Worm (Caenorhabditis elegans) whole organism, L1 larva: ENCODE measurements around the gene W09G10.9.

ENCODE experiments used
- C04F5.9 ChIP-seq: sonication (generic microtip); optimal IDR thresholded peaks from 2 replicates; lab custom pipeline; 2016; ENCODE audit warnings: missing genetic modification characterization, missing compliant biosample characterization
- F16B12.6 ChIP-seq: fragments of 150-350 bp; optimal IDR thresholded peaks from 2 replicates; lab custom pipeline; 2014; ENCODE audit warnings: missing biosample characterization, missing genetic modification characterization
- Y116A8C.19 ChIP-seq: sonication (generic microtip); optimal IDR thresholded peaks from 2 replicates; lab custom pipeline; 2016; ENCODE audit warnings: missing compliant biosample characterization, missing genetic modification characterization, borderline replicate concordance
- alr-1 ChIP-seq: fragments of 200-800 bp; sonication (Bioruptor generic); optimal IDR thresholded peaks from 2 replicates; lab custom pipeline; 2018; ENCODE audit warnings: borderline replicate concordance, mild to moderate bottlenecking, missing genetic modification characterization, missing compliant biosample characterization
- ama-1 ChIP-seq: fragments of 150-350 bp; optimal IDR thresholded peaks from 2 replicates; lab custom pipeline; 2014
- ceh-8 ChIP-seq: fragments of 200-800 bp; sonication (Bioruptor generic); optimal IDR thresholded peaks from 2 replicates; lab custom pipeline; 2018; ENCODE audit warnings: mild to moderate bottlenecking, missing genetic modification characterization, moderate library complexity, missing compliant biosample characterization
- ceh-82 ChIP-seq, 3 experiments: fragments of 150-350 bp in 1 of 3; sonication (generic microtip) in 2 of 3; optimal IDR thresholded peaks; 2 replicates each; lab custom pipeline; 2014 to 2017; ENCODE audit warnings: missing biosample characterization in 3 of 3, missing genetic modification characterization in 3 of 3
- ces-1 ChIP-seq: fragments of 150-350 bp; optimal IDR thresholded peaks from 2 replicates; lab custom pipeline; 2014; ENCODE audit warnings: missing biosample characterization, missing genetic modification reagents, missing genetic modification characterization
- dpl-1 ChIP-seq, 3 experiments: fragments of 150-350 bp in 2 of 3; sonication (generic microtip) in 1 of 3; optimal IDR thresholded peaks; 2 replicates each; lab custom pipeline; 2014 to 2017; ENCODE audit warnings: missing biosample characterization in 3 of 3, missing genetic modification characterization in 3 of 3, missing genetic modification reagents in 3 of 3
- dsc-1 ChIP-seq: sonication (generic microtip); optimal IDR thresholded peaks from 2 replicates; lab custom pipeline; 2016; ENCODE audit warnings: mild to moderate bottlenecking, missing genetic modification characterization, missing compliant biosample characterization
- egl-13 ChIP-seq: sonication (generic microtip); optimal IDR thresholded peaks from 2 replicates; lab custom pipeline; 2016; ENCODE audit warnings: missing genotype, missing genetic modification reagents, missing genetic modification characterization, missing compliant biosample characterization
- egl-27 ChIP-seq, 2 experiments: fragments of 150-350 bp in 1 of 2; sonication (generic microtip); optimal IDR thresholded peaks; 3 replicates each; lab custom pipeline; 2017 to 2018; ENCODE audit warnings: missing biosample characterization in 2 of 2, missing genetic modification characterization in 2 of 2, missing genetic modification reagents in 2 of 2
- elt-3 ChIP-seq, 6 experiments: fragments of 150-350 bp in 1 of 6; sonication (generic microtip); optimal IDR thresholded peaks; 2 replicates each; lab custom pipeline; 2017 to 2018; ENCODE audit warnings: missing biosample characterization in 6 of 6, missing genetic modification characterization in 6 of 6, inconsistent platforms in 1 of 6
- ets-5 ChIP-seq: fragments of 200-800 bp; sonication (Bioruptor generic); IDR thresholded peaks from 2 replicates; pipeline ENCODE4 v1.3.6; 2022; ENCODE audit warnings: missing genetic modification characterization, missing compliant biosample characterization
- fkh-10 ChIP-seq: sonication (generic microtip); optimal IDR thresholded peaks from 2 replicates; lab custom pipeline; 2017; ENCODE audit warnings: missing biosample characterization, missing genetic modification reagents, missing genetic modification characterization
- fkh-4 ChIP-seq: sonication (generic microtip); optimal IDR thresholded peaks from 2 replicates; lab custom pipeline; 2016; ENCODE audit warnings: missing compliant biosample characterization, missing genetic modification characterization, borderline replicate concordance
- fkh-8 ChIP-seq: sonication (generic microtip); optimal IDR thresholded peaks from 2 replicates; lab custom pipeline; 2016; ENCODE audit warnings: mild to moderate bottlenecking, missing genetic modification characterization, missing compliant biosample characterization
- grh-1 ChIP-seq: fragments of 200-800 bp; sonication (Bioruptor generic); IDR thresholded peaks from 2 replicates; pipeline ENCODE4 v1.3.6; 2022; ENCODE audit warnings: missing genetic modification reagents, missing genetic modification characterization, missing compliant biosample characterization
- hlh-4 ChIP-seq: sonication (generic microtip); optimal IDR thresholded peaks from 2 replicates; lab custom pipeline; 2016; ENCODE audit warnings: mild to moderate bottlenecking, missing genetic modification characterization, missing compliant biosample characterization
- hpl-2 ChIP-seq: fragments of 150-350 bp; optimal IDR thresholded peaks from 2 replicates; lab custom pipeline; 2014; ENCODE audit warnings: missing biosample characterization, missing genetic modification reagents, missing genetic modification characterization
- isw-1 ChIP-seq: fragments of 200-800 bp; sonication (Bioruptor generic); IDR thresholded peaks from 2 replicates; pipeline ENCODE4 v1.3.6; 2022; ENCODE audit warnings: missing genetic modification characterization, missing compliant biosample characterization
- jun-1 ChIP-seq: fragments of 150-350 bp; optimal IDR thresholded peaks from 2 replicates; lab custom pipeline; 2014; ENCODE audit warnings: missing biosample characterization, missing genetic modification reagents, missing genetic modification characterization
- lin-13 ChIP-seq: fragments of 150-350 bp; optimal IDR thresholded peaks from 2 replicates; lab custom pipeline; 2014; ENCODE audit warnings: missing biosample characterization, missing genetic modification reagents, missing genetic modification characterization
- lin-14 ChIP-seq: fragments of 200-800 bp; sonication (Bioruptor generic); optimal IDR thresholded peaks from 2 replicates; lab custom pipeline; 2018; ENCODE audit warnings: mild to moderate bottlenecking, missing genetic modification characterization, moderate library complexity, missing compliant biosample characterization
- lin-15B ChIP-seq: fragments of 150-350 bp; sonication (generic microtip); optimal IDR thresholded peaks from 3 replicates; lab custom pipeline; 2014; ENCODE audit warnings: missing biosample characterization, missing genetic modification characterization
- lin-35 ChIP-seq, 2 experiments: fragments of 150-350 bp; optimal IDR thresholded peaks; 2 replicates each; lab custom pipeline; 2014; ENCODE audit warnings: missing biosample characterization in 2 of 2, missing genetic modification characterization in 2 of 2, missing genetic modification reagents in 2 of 2
- lir-3 ChIP-seq: sonication (generic microtip); optimal IDR thresholded peaks from 2 replicates; lab custom pipeline; 2016; ENCODE audit warnings: mild to moderate bottlenecking, missing genetic modification characterization, moderate library complexity, missing compliant biosample characterization; ENCODE audit not compliant: poor library complexity
- mep-1 ChIP-seq: fragments of 150-350 bp; optimal IDR thresholded peaks from 2 replicates; lab custom pipeline; 2014; ENCODE audit warnings: missing biosample characterization, missing genetic modification characterization
- nhr-11 ChIP-seq: fragments of 150-350 bp; optimal IDR thresholded peaks from 2 replicates; lab custom pipeline; 2014; ENCODE audit warnings: missing biosample characterization, missing genetic modification characterization
- nhr-19 ChIP-seq: fragments of 200-800 bp; sonication (Bioruptor generic); conservative IDR thresholded peaks from 2 replicates; pipeline ENCODE4 v1.3.6; 2022; ENCODE audit warnings: missing genetic modification characterization, missing compliant biosample characterization
- nhr-237 ChIP-seq: fragments of 150-350 bp; optimal IDR thresholded peaks from 2 replicates; lab custom pipeline; 2014; ENCODE audit warnings: missing biosample characterization, missing genetic modification characterization
- nhr-47 ChIP-seq: sonication (generic microtip); optimal IDR thresholded peaks from 2 replicates; lab custom pipeline; 2016; ENCODE audit warnings: mild to moderate bottlenecking, missing genetic modification characterization, moderate library complexity, missing compliant biosample characterization
- nhr-71 ChIP-seq: sonication (generic microtip); optimal IDR thresholded peaks from 2 replicates; lab custom pipeline; 2016; ENCODE audit warnings: mild to moderate bottlenecking, missing genetic modification characterization, moderate library complexity, missing compliant biosample characterization
- nhr-84 ChIP-seq: sonication (generic microtip); optimal IDR thresholded peaks from 2 replicates; lab custom pipeline; 2017; ENCODE audit warnings: missing biosample characterization, missing genetic modification characterization
- pag-3 ChIP-seq: sonication (generic microtip); optimal IDR thresholded peaks from 2 replicates; lab custom pipeline; 2017; ENCODE audit warnings: missing genetic modification characterization, mild to moderate bottlenecking, missing compliant biosample characterization, antibody characterized with exemption, borderline replicate concordance; ENCODE audit not compliant: insufficient read depth
- pqm-1 ChIP-seq: sonication (generic microtip); optimal IDR thresholded peaks from 3 replicates; lab custom pipeline; 2017; ENCODE audit warnings: missing biosample characterization, missing genetic modification characterization
- rnt-1 ChIP-seq: sonication (generic microtip); optimal IDR thresholded peaks from 2 replicates; lab custom pipeline; 2016; ENCODE audit warnings: mild to moderate bottlenecking, missing genetic modification characterization, moderate library complexity, missing compliant biosample characterization
- skn-1 ChIP-seq: fragments of 150-350 bp; optimal IDR thresholded peaks from 2 replicates; lab custom pipeline; 2014; ENCODE audit warnings: missing biosample characterization, missing genetic modification characterization
- snpc-4 ChIP-seq: fragments of 150-350 bp; optimal IDR thresholded peaks from 2 replicates; lab custom pipeline; 2014; ENCODE audit warnings: missing biosample characterization, missing genetic modification characterization
- snu-23 ChIP-seq: sonication (generic microtip); optimal IDR thresholded peaks from 2 replicates; lab custom pipeline; 2016; ENCODE audit warnings: missing genetic modification characterization, missing compliant biosample characterization
- sox-4 ChIP-seq: sonication (generic microtip); optimal IDR thresholded peaks from 2 replicates; lab custom pipeline; 2016; ENCODE audit warnings: missing genetic modification characterization, missing compliant biosample characterization
- swsn-7 ChIP-seq: sonication (generic microtip); optimal IDR thresholded peaks from 2 replicates; lab custom pipeline; 2016; ENCODE audit warnings: missing genetic modification characterization, missing compliant biosample characterization
- tbx-2 ChIP-seq: sonication (generic microtip); optimal IDR thresholded peaks from 2 replicates; lab custom pipeline; 2016; ENCODE audit warnings: missing genetic modification characterization, missing compliant biosample characterization
- tlp-1 ChIP-seq: fragments of 150-350 bp; optimal IDR thresholded peaks from 2 replicates; lab custom pipeline; 2014; ENCODE audit warnings: missing biosample characterization, missing genetic modification characterization
- unc-130 ChIP-seq: fragments of 150-350 bp; optimal IDR thresholded peaks from 2 replicates; lab custom pipeline; 2017; ENCODE audit warnings: missing biosample characterization, missing genetic modification characterization, inconsistent platforms
- unc-30 ChIP-seq: sonication (generic microtip); optimal IDR thresholded peaks from 2 replicates; lab custom pipeline; 2017; ENCODE audit warnings: missing biosample characterization, missing genetic modification characterization
- unc-86 ChIP-seq: sonication (generic microtip); optimal IDR thresholded peaks from 2 replicates; lab custom pipeline; 2016; ENCODE audit warnings: missing genetic modification characterization, missing compliant biosample characterization
- xbp-1 ChIP-seq: sonication (generic microtip); optimal IDR thresholded peaks from 2 replicates; lab custom pipeline; 2016; ENCODE audit warnings: missing genetic modification characterization, missing compliant biosample characterization
- zag-1 ChIP-seq: fragments of 150-350 bp; optimal IDR thresholded peaks from 2 replicates; lab custom pipeline; 2014; ENCODE audit warnings: missing biosample characterization, missing genetic modification characterization
- zip-4 ChIP-seq: fragments of 200-800 bp; sonication (Bioruptor generic); optimal IDR thresholded peaks from 2 replicates; lab custom pipeline; 2018; ENCODE audit warnings: mild to moderate bottlenecking, missing genetic modification characterization, moderate library complexity, missing compliant biosample characterization

Gene W09G10.9

DNA sequence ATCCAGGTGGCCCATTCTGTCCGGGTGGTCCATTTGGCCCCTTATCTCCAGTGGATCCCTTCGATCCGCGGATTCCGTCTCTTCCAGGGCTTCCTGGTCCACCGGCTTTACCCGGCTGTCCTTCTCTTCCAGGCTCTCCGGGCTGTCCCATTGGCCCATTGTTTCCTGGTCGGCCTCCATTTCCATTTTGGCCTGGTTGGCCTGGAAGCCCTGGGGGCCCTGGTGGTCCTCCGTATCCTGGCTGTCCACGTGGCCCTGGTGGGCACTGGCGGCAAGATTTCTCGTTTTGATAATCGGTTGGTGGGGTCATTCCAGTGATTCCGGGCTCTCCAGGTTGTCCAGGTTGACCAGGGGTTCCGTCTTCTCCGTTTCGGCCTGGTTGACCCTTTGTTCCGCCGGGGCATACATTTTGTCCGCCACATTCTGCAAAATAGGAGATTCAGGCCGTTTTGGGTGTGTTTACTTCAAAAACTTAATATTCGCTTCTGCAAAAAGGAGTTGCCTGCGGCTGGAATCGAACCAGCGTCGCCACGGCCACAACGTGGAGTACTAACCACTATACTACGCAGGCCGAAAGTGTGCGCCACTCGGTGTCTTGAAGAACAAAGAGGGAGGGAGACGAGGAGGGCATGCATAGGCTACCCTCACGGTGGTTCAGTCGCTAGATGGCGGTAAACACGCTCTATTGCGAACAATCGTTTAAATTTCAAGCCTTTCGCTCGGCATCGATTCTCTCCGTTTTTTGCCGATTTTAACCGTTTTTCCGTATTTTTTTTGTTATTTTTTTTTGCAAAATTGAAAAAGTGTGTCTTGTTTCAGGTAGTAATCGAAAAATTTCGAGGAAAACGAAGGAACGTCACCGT lies at the start of gene W09G10.9:
Gene W09G10.9, plus strand, starts transcription at position 813 of the 863 bp plus-strand sequence.
- TF ChIP-seq ama-1 (lab: Kevin White, UChicago) (no peak), nhr-237 (tag; lab: Kevin White, UChicago) (no peak), ets-5 (no peak), unc-86 (tag; lab: Kevin White, UChicago) (peak; percentile 55), zag-1 (no peak), nhr-84 (tag; lab: Kevin White, UChicago) (no peak), ces-1 (GFP tag; lab: Kevin White, UChicago) (no peak), xbp-1 (tag; lab: Kevin White, UChicago) (peak; percentile 72), nhr-47 (tag; lab: Kevin White, UChicago) (peak; percentile 84), jun-1 (tag; lab: Kevin White, UChicago) (peak; percentile 30), lin-35 (GFP tag; optimal IDR thresholded peaks at IDR 0.05; lab: Kevin White, UChicago) (peak; percentile 22 to 69), snu-23 (GFP tag; lab: Kevin White, UChicago) (peak; percentile 83), fkh-10 (GFP tag; lab: Kevin White, UChicago) (peak; percentile 14), pag-3 (no peak), nhr-11 (no peak), isw-1 (GFP tag; lab: Robert Waterston, UW) (peak; percentile 76), lir-3 (tag; lab: Kevin White, UChicago) (peak; percentile 52), mep-1 (tag; lab: Kevin White, UChicago) (peak; percentile 23), elt-3 (tag; optimal IDR thresholded peaks at IDR 0.05; lab: Kevin White, UChicago) (peak in 2 of 6 experiments; percentile 4 to 19), nhr-71 (tag; lab: Kevin White, UChicago) (peak; percentile 80), Y116A8C.19 (tag; lab: Kevin White, UChicago) (no peak), lin-14 (peak; percentile 71), dpl-1 (GFP tag; optimal IDR thresholded peaks at IDR 0.05; lab: Kevin White, UChicago) (peak; percentile 8 to 47 (median 43)), tlp-1 (tag; lab: Kevin White, UChicago) (no peak), lin-15B (peak; percentile 13), skn-1 (tag; lab: Kevin White, UChicago) (peak; percentile 41), fkh-4 (no peak), egl-27 (tag; optimal IDR thresholded peaks at IDR 0.05; lab: Kevin White, UChicago) (no peak), dsc-1 (tag; lab: Kevin White, UChicago) (peak; percentile 77), C04F5.9 (tag; lab: Kevin White, UChicago) (no peak), grh-1 (GFP tag; lab: Robert Waterston, UW) (peak; percentile 34; the same call in 1 of the 2 replicates), ceh-82 (tag; optimal IDR thresholded peaks at IDR 0.05; lab: Kevin White, UChicago) (peak; percentile 46 to 63 (median 62)), zip-4 (GFP tag; lab: Kevin White, UChicago) (peak; percentile 27), sox-4 (tag; lab: Kevin White, UChicago) (no peak), F16B12.6 (tag; lab: Kevin White, UChicago) (peak; percentile 48), hpl-2 (GFP tag; lab: Kevin White, UChicago) (no peak), unc-130 (tag; lab: Kevin White, UChicago) (peak; percentile 10), alr-1 (tag; lab: Kevin White, UChicago) (no peak), unc-30 (tag; lab: Kevin White, UChicago) (no peak), fkh-8 (tag; lab: Kevin White, UChicago) (peak; percentile 78), egl-13 (tag; lab: Kevin White, UChicago) (peak; percentile 54), swsn-7 (tag; lab: Kevin White, UChicago) (peak; percentile 71), hlh-4 (tag; lab: Kevin White, UChicago) (no peak), ceh-8 (GFP tag; lab: Kevin White, UChicago) (no peak), snpc-4 (peak; percentile 27), pqm-1 (tag; lab: Kevin White, UChicago) (no peak), nhr-19 (peak; percentile 88), tbx-2 (peak; percentile 66), lin-13 (GFP tag; lab: Kevin White, UChicago) (peak; percentile 32), rnt-1 (peak; percentile 79)
